Worm (Caenorhabditis elegans): ENCODE results near the gene hpo-29.

- no peak for TF ChIP-seq pha-4 (tag; optimal IDR thresholded peaks at IDR 0.05)
- no peak for TF ChIP-seq fkh-6 (tag; optimal IDR thresholded peaks at IDR 0.05)
Measured at ce11 chrIII:294527-294926, 58.9 kb downstream of the hpo-29 start, which contains the start of gene Y50D7A.13.
